Worm (Caenorhabditis elegans) whole organism, L4/young adult: ENCODE results near the gene srsy-2.

ENCODE experiments used
- W03F9.2 ChIP-seq: fragments of 150-350 bp; optimal IDR thresholded peaks from 2 replicates; lab custom pipeline; 2014; ENCODE audit warnings: missing biosample characterization, missing genetic modification characterization
- dao-5 ChIP-seq: sonication (generic microtip); optimal IDR thresholded peaks from 2 replicates; lab custom pipeline; 2016; ENCODE audit warnings: missing genotype, missing genetic modification characterization, moderate library complexity, missing compliant biosample characterization
- him-1 ChIP-seq: sonication (generic microtip); optimal IDR thresholded peaks from 2 replicates; lab custom pipeline; 2016; ENCODE audit warnings: missing genotype, missing genetic modification reagents, missing genetic modification characterization, missing compliant biosample characterization

ce11 chrII:6260684-6261083 lies 33.8 kb upstream of the srsy-2 start, which contains the start of gene nmgp-1:
- no peak for TF ChIP-seq W03F9.2 (tag; lab: Kevin White, UChicago)
- TF ChIP-seq him-1: no peak
- no peak for TF ChIP-seq dao-5
